Fruit fly (Drosophila melanogaster): ENCODE measurements around the gene Atg8a.

Atg8a gene

DNA sequence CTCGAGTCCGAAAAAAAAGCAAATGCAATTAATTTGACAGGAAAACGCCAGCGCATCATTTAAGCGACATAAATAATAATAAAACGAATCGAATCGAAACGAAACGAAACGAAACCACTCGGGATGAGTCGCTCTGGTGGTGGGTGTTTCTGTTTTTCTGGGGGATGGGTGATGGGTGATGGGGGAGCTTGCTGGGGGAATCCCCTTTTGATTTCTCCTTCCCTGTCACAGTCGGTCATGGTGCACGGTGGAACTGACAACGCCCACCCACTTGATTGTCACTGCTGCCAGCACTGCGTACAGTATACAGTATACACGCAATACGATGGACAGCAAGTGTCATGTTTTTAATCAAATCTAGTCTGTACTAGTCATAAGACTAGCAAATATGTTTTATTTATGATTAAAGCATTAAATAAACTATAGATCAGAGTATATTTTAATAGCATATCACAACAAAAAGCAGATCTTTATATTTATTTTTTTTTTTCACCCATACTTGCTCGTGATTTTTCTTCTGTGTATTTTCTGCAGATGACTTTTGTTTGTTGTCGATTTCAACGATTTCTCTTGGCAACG, 46.1 kb downstream of the Atg8a start (continued):
- TF ChIP-seq topi (GFP tag; optimal IDR thresholded peaks at IDR 0.05) (peak; percentile 31), Sox102F (GFP tag; optimal IDR thresholded peaks at IDR 0.05) (peak; percentile 9), CG7368 (GFP tag; optimal IDR thresholded peaks at IDR 0.05) (peak; percentile 8), CG10631 (GFP tag; optimal IDR thresholded peaks at IDR 0.05) (peak; percentile 48), Smox (GFP tag; optimal IDR thresholded peaks at IDR 0.05) (peak; percentile 24), Sox15 (GFP tag; optimal IDR thresholded peaks at IDR 0.05) (no peak), fd85E (GFP tag; optimal IDR thresholded peaks at IDR 0.05) (no peak), CG9139 (GFP tag; optimal IDR thresholded peaks at IDR 0.05) (no peak), fd59A (GFP tag; optimal IDR thresholded peaks at IDR 0.05) (no peak), dsx (GFP tag; optimal IDR thresholded peaks at IDR 0.05; ENCODE audit: poor library complexity, severe bottlenecking) (no peak), CG6792 (GFP tag; optimal IDR thresholded peaks at IDR 0.05) (peak; percentile 43), Ets21C (GFP tag; optimal IDR thresholded peaks at IDR 0.05) (peak; percentile 1), Lpt (GFP tag; optimal IDR thresholded peaks at IDR 0.05) (no peak)

DNA sequence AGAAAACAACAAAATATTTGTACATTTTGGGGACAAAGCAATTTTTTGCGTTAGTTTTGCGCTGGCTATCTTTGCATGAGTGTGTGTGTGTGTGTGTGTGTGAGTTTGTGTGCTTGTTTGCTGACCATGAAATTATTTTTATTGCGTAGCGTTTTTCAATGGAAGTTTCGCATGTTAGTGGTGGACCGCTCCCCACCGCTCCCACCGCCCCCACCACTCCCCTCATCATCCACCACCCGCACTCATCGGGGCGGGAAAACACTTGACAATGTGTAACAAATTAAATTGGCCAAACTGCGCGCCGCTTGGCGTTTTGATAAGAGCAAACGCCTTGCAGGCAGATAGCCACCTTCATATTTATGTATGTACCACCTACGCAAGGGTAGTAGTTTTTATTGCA, 48.9 kb downstream of the Atg8a start:
- TF ChIP-seq CG9139 (GFP tag; optimal IDR thresholded peaks at IDR 0.05) (no peak), CG6808 (GFP tag; optimal IDR thresholded peaks at IDR 0.05) (no peak), CG32006 (GFP tag; optimal IDR thresholded peaks at IDR 0.05) (no peak), CG6276 (GFP tag; optimal IDR thresholded peaks at IDR 0.05) (no peak), CG6792 (GFP tag; optimal IDR thresholded peaks at IDR 0.05) (no peak), CG16779 (tag; optimal IDR thresholded peaks at IDR 0.05) (no peak), Eip93F (GFP tag; optimal IDR thresholded peaks at IDR 0.05) (no peak), Sox15 (GFP tag; optimal IDR thresholded peaks at IDR 0.05) (no peak)

DNA sequence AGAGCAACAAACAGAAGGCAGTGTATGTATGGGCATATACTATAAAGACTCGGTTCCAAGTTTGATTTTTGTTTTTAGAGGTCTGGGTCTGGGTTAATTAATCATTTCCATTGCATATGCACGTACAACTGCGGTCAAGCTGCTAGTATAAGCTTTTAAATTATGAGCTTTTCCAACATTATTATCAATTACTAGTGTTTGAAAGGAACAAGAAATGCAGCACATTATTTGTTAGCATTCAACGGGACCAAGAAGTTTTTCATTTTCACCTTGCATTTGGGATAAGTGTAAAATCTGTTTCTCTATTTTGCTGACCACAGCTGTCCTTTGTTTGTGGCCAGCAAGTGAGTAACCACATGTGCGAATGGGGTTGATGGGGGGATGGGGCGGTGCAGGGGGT, 50.3 kb downstream of the Atg8a start:
- TF ChIP-seq Sox14 (GFP tag; optimal IDR thresholded peaks at IDR 0.05) (peak; percentile 35), CG15336 (GFP tag; IDR thresholded peaks at IDR 0.05) (peak; percentile 54), Gug (GFP tag; IDR thresholded peaks at IDR 0.05) (peak; percentile 26; the same call in 1 of the 2 replicates), fd59A (GFP tag; optimal IDR thresholded peaks at IDR 0.05) (no peak), CG11902 (GFP tag; optimal IDR thresholded peaks at IDR 0.05) (peak; percentile 58), fkh (GFP tag; optimal IDR thresholded peaks at IDR 0.05) (no peak), salr (GFP tag; optimal IDR thresholded peaks at IDR 0.05) (peak; percentile 13 to 24), acj6 (GFP tag; optimal IDR thresholded peaks at IDR 0.05) (peak; percentile 62), Met (GFP tag; optimal IDR thresholded peaks at IDR 0.05) (peak; percentile 68), topi (GFP tag; optimal IDR thresholded peaks at IDR 0.05) (peak; percentile 66), CG7368 (GFP tag; optimal IDR thresholded peaks at IDR 0.05) (peak; percentile 59), Hr4 (GFP tag; optimal IDR thresholded peaks at IDR 0.05) (peak; percentile 36), dsx (GFP tag; optimal IDR thresholded peaks at IDR 0.05; ENCODE audit: poor library complexity, severe bottlenecking) (peak; percentile 23), CG4318 (GFP tag; optimal IDR thresholded peaks at IDR 0.05) (no peak), pdm3 (GFP tag; optimal IDR thresholded peaks at IDR 0.05) (peak; percentile 55), Hr39 (GFP tag; optimal IDR thresholded peaks at IDR 0.05) (peak; percentile 69), CG6808 (GFP tag; optimal IDR thresholded peaks at IDR 0.05) (no peak), Eip78C (GFP tag) (peak; percentile 86), CG8632 (GFP tag; optimal IDR thresholded peaks at IDR 0.05) (peak; percentile 75), CG32006 (GFP tag; optimal IDR thresholded peaks at IDR 0.05) (peak; percentile 50), CG16779 (tag; optimal IDR thresholded peaks at IDR 0.05) (no peak), CG8119 (GFP tag; IDR thresholded peaks at IDR 0.05) (no peak), CG1621 (tag; optimal IDR thresholded peaks at IDR 0.05) (peak; percentile 18), achi (GFP tag; optimal IDR thresholded peaks at IDR 0.05) (peak; percentile 50), CG6854 (GFP tag; optimal IDR thresholded peaks at IDR 0.05) (no peak), svp (GFP tag) (peak; percentile 74), Eip75B (GFP tag; optimal IDR thresholded peaks at IDR 0.05) (peak; percentile 58), Hr38 (GFP tag; optimal IDR thresholded peaks at IDR 0.05) (no peak), eg (GFP tag; IDR thresholded peaks at IDR 0.05) (peak; percentile 60; the same call in 1 of the 3 replicates), CG6792 (GFP tag; optimal IDR thresholded peaks at IDR 0.05) (peak; percentile 60), fd85E (GFP tag; optimal IDR thresholded peaks at IDR 0.05) (no peak), CG34406 (GFP tag; optimal IDR thresholded peaks at IDR 0.05) (peak; percentile 57), cyc (GFP tag; optimal IDR thresholded peaks at IDR 0.05) (peak; percentile 56), CG10631 (GFP tag; optimal IDR thresholded peaks at IDR 0.05) (peak; percentile 35), Ets96B (tag; optimal IDR thresholded peaks at IDR 0.05) (peak; percentile 45), Eip93F (GFP tag; optimal IDR thresholded peaks at IDR 0.05) (no peak), Sox15 (GFP tag; optimal IDR thresholded peaks at IDR 0.05) (peak; percentile 67), CG3032 (tag; optimal IDR thresholded peaks at IDR 0.05) (peak; percentile 34), Ets21C (GFP tag; optimal IDR thresholded peaks at IDR 0.05) (peak; percentile 32), CG11762 (GFP tag; optimal IDR thresholded peaks at IDR 0.05; ENCODE audit: insufficient read depth) (peak; percentile 39)
